Fruit fly (Drosophila melanogaster) whole organism, prepupa: ENCODE data around the gene CG7246.

ENCODE experiments used
- Blimp-1 ChIP-seq: fragments of 200-800 bp; sonication (Bioruptor generic); optimal IDR thresholded peaks from 3 replicates; lab custom pipeline; 2017; ENCODE audit warnings: missing biosample characterization, missing genetic modification characterization, mild to moderate bottlenecking, moderate library complexity, missing genetic modification reagents
- CG10631 ChIP-seq: fragments of 200-800 bp; sonication (Bioruptor generic); optimal IDR thresholded peaks from 2 replicates; lab custom pipeline; 2016; ENCODE audit warnings: missing biosample characterization, missing genetic modification characterization
- CG10669 ChIP-seq: fragments of 200-800 bp; sonication (Bioruptor generic); optimal IDR thresholded peaks from 3 replicates; lab custom pipeline; 2018; ENCODE audit warnings: missing biosample characterization, mild to moderate bottlenecking, missing genetic modification characterization, moderate library complexity
- CG11294 ChIP-seq: fragments of 200-800 bp; sonication (Bioruptor generic); IDR thresholded peaks from 2 replicates; pipeline ENCODE4 v1.3.6; 2022; ENCODE audit warnings: missing biosample characterization, missing genetic modification characterization
- CG11762 ChIP-seq: fragments of 200-800 bp; sonication (Bioruptor generic); optimal IDR thresholded peaks from 3 replicates; lab custom pipeline; 2016; ENCODE audit warnings: missing biosample characterization, missing genetic modification characterization; ENCODE audit not compliant: insufficient read depth
- CG11902 ChIP-seq: fragments of 200-800 bp; sonication (Bioruptor generic); optimal IDR thresholded peaks from 3 replicates; lab custom pipeline; 2016; ENCODE audit warnings: missing biosample characterization, missing genetic modification characterization
- CG15336 ChIP-seq: fragments of 200-800 bp; sonication (Bioruptor generic); IDR thresholded peaks from 2 replicates; pipeline ENCODE4 v1.3.6; 2022; ENCODE audit warnings: missing biosample characterization, missing genetic modification characterization
- CG1621 ChIP-seq: fragments of 200-800 bp; sonication (Bioruptor generic); optimal IDR thresholded peaks from 3 replicates; lab custom pipeline; 2018; ENCODE audit warnings: missing biosample characterization, mild to moderate bottlenecking, missing genetic modification characterization
- CG16779 ChIP-seq: fragments of 200-800 bp; sonication (Bioruptor generic); optimal IDR thresholded peaks from 3 replicates; lab custom pipeline; 2017; ENCODE audit warnings: missing biosample characterization, mild to moderate bottlenecking, missing genetic modification characterization
- CG3032 ChIP-seq: fragments of 200-800 bp; optimal IDR thresholded peaks from 2 replicates; lab custom pipeline; 2019; ENCODE audit warnings: missing biosample characterization, mild to moderate bottlenecking, missing genetic modification characterization, moderate library complexity
- CG31627 ChIP-seq: fragments of 200-800 bp; sonication (Bioruptor generic); optimal IDR thresholded peaks from 3 replicates; lab custom pipeline; 2016; ENCODE audit warnings: missing biosample characterization, missing genetic modification characterization
- CG34406 ChIP-seq: fragments of 200-800 bp; sonication (Bioruptor generic); optimal IDR thresholded peaks from 3 replicates; lab custom pipeline; 2016; ENCODE audit warnings: missing biosample characterization, missing genetic modification characterization
- CG6276 ChIP-seq: fragments of 200-800 bp; sonication (Bioruptor generic); optimal IDR thresholded peaks from 2 replicates; lab custom pipeline; 2017; ENCODE audit warnings: missing biosample characterization, mild to moderate bottlenecking, missing genetic modification characterization
- CG6808 ChIP-seq: fragments of 200-800 bp; sonication (Bioruptor generic); optimal IDR thresholded peaks from 3 replicates; lab custom pipeline; 2017; ENCODE audit warnings: missing biosample characterization, missing genetic modification characterization, mild to moderate bottlenecking, moderate library complexity, missing genetic modification reagents
- CG7368 ChIP-seq: fragments of 200-800 bp; sonication (Bioruptor generic); optimal IDR thresholded peaks from 3 replicates; lab custom pipeline; 2016; ENCODE audit warnings: missing biosample characterization, missing genetic modification characterization
- CG8319 ChIP-seq: fragments of 200-800 bp; sonication (Bioruptor generic); optimal IDR thresholded peaks from 3 replicates; lab custom pipeline; 2016; ENCODE audit warnings: missing biosample characterization, missing genetic modification characterization
- CG8632 ChIP-seq: fragments of 200-800 bp; sonication (Bioruptor generic); optimal IDR thresholded peaks from 3 replicates; lab custom pipeline; 2016; ENCODE audit warnings: missing biosample characterization, missing genetic modification characterization
- CG9139 ChIP-seq: fragments of 200-800 bp; sonication (Bioruptor generic); optimal IDR thresholded peaks from 3 replicates; lab custom pipeline; 2017; ENCODE audit warnings: missing biosample characterization, mild to moderate bottlenecking, missing genetic modification characterization
- Eip75B ChIP-seq: fragments of 200-800 bp; sonication (Bioruptor generic); optimal IDR thresholded peaks from 3 replicates; lab custom pipeline; 2016; ENCODE audit warnings: missing biosample characterization, missing genetic modification characterization
- Eip78C ChIP-seq: fragments of 200-800 bp; sonication (Bioruptor generic); peaks from one replicate; lab custom pipeline; 2016; ENCODE audit warnings: missing biosample characterization, missing genetic modification characterization
- Eip93F ChIP-seq: fragments of 200-800 bp; sonication (Bioruptor generic); optimal IDR thresholded peaks from 2 replicates; lab custom pipeline; 2016; ENCODE audit warnings: missing biosample characterization, mild to moderate bottlenecking, missing genetic modification characterization
- Ets96B ChIP-seq: fragments of 200-800 bp; optimal IDR thresholded peaks from 2 replicates; lab custom pipeline; 2019; ENCODE audit warnings: missing biosample characterization, mild to moderate bottlenecking, missing genetic modification characterization, moderate library complexity
- Gug ChIP-seq: fragments of 200-800 bp; sonication (Bioruptor generic); IDR thresholded peaks from 2 replicates; pipeline ENCODE4 v1.3.6; 2022; ENCODE audit warnings: missing biosample characterization, missing genetic modification characterization
- Hr38 ChIP-seq: sonication (Bioruptor generic); optimal IDR thresholded peaks from 2 replicates; lab custom pipeline; 2016; ENCODE audit warnings: missing biosample characterization, missing genetic modification characterization
- Hr39 ChIP-seq: fragments of 200-800 bp; sonication (Bioruptor generic); optimal IDR thresholded peaks from 2 replicates; lab custom pipeline; 2016; ENCODE audit warnings: missing biosample characterization, missing genetic modification characterization
- Hr4 ChIP-seq: fragments of 200-800 bp; sonication (Bioruptor generic); optimal IDR thresholded peaks from 3 replicates; lab custom pipeline; 2016; ENCODE audit warnings: missing biosample characterization, missing genetic modification characterization
- Met ChIP-seq: fragments of 200-800 bp; sonication (Bioruptor generic); optimal IDR thresholded peaks from 3 replicates; lab custom pipeline; 2016; ENCODE audit warnings: missing biosample characterization, missing genetic modification characterization
- OdsH ChIP-seq: fragments of 200-800 bp; sonication (Bioruptor generic); optimal IDR thresholded peaks from 3 replicates; lab custom pipeline; 2016; ENCODE audit warnings: missing biosample characterization, missing genetic modification characterization
- Smox ChIP-seq: fragments of 200-800 bp; sonication (Bioruptor generic); optimal IDR thresholded peaks from 3 replicates; lab custom pipeline; 2016; ENCODE audit warnings: missing biosample characterization, missing genetic modification characterization
- Sox102F ChIP-seq: fragments of 200-800 bp; sonication (Bioruptor generic); optimal IDR thresholded peaks from 2 replicates; lab custom pipeline; 2016; ENCODE audit warnings: missing biosample characterization, mild to moderate bottlenecking, missing genetic modification characterization
- achi ChIP-seq: fragments of 200-800 bp; sonication (Bioruptor generic); optimal IDR thresholded peaks from 3 replicates; lab custom pipeline; 2016; ENCODE audit warnings: missing biosample characterization, missing genetic modification characterization
- acj6 ChIP-seq: fragments of 200-800 bp; sonication (Bioruptor generic); optimal IDR thresholded peaks from 3 replicates; lab custom pipeline; 2016; ENCODE audit warnings: missing biosample characterization, missing genetic modification characterization
- dac ChIP-seq: fragments of 200-800 bp; sonication (Bioruptor generic); optimal IDR thresholded peaks from 2 replicates; lab custom pipeline; 2017; ENCODE audit warnings: missing biosample characterization, mild to moderate bottlenecking, missing genetic modification characterization
- dsx ChIP-seq: fragments of 200-800 bp; optimal IDR thresholded peaks from 3 replicates; lab custom pipeline; 2019; ENCODE audit warnings: missing biosample characterization, mild to moderate bottlenecking, missing genetic modification characterization, moderate library complexity; ENCODE audit not compliant: poor library complexity, severe bottlenecking
- eg ChIP-seq: fragments of 200-800 bp; sonication (Bioruptor generic); IDR thresholded peaks from 3 replicates; pipeline ENCODE4 v1.3.6; 2022; ENCODE audit warnings: missing biosample characterization, missing genetic modification characterization
- fd59A ChIP-seq: fragments of 200-800 bp; sonication (Bioruptor generic); optimal IDR thresholded peaks from 2 replicates; lab custom pipeline; 2017; ENCODE audit warnings: missing biosample characterization, mild to moderate bottlenecking, missing genetic modification characterization, missing genetic modification reagents
- fd85E ChIP-seq: fragments of 200-800 bp; sonication (Bioruptor generic); optimal IDR thresholded peaks from 3 replicates; lab custom pipeline; 2016; ENCODE audit warnings: missing biosample characterization, missing genetic modification characterization
- net ChIP-seq: fragments of 200-800 bp; sonication (Bioruptor generic); optimal IDR thresholded peaks from 3 replicates; lab custom pipeline; 2016; ENCODE audit warnings: missing biosample characterization, missing genetic modification characterization
- ss ChIP-seq, 2 experiments: fragments of 200-800 bp; sonication (Bioruptor generic); optimal IDR thresholded peaks; 2 replicates in 1 of 2; 3 replicates in 1 of 2; lab custom pipeline; 2017 to 2018; ENCODE audit warnings: mild to moderate bottlenecking in 2 of 2, missing biosample characterization in 2 of 2, missing genetic modification characterization in 2 of 2, moderate library complexity in 1 of 2
- topi ChIP-seq: fragments of 200-800 bp; sonication (Bioruptor generic); optimal IDR thresholded peaks from 3 replicates; lab custom pipeline; 2016; ENCODE audit warnings: missing biosample characterization, missing genetic modification characterization
- vri ChIP-seq: fragments of 200-800 bp; sonication (Bioruptor generic); optimal IDR thresholded peaks from 3 replicates; lab custom pipeline; 2016; ENCODE audit warnings: missing biosample characterization, mild to moderate bottlenecking, missing genetic modification characterization

The CG7246 gene

DNA sequence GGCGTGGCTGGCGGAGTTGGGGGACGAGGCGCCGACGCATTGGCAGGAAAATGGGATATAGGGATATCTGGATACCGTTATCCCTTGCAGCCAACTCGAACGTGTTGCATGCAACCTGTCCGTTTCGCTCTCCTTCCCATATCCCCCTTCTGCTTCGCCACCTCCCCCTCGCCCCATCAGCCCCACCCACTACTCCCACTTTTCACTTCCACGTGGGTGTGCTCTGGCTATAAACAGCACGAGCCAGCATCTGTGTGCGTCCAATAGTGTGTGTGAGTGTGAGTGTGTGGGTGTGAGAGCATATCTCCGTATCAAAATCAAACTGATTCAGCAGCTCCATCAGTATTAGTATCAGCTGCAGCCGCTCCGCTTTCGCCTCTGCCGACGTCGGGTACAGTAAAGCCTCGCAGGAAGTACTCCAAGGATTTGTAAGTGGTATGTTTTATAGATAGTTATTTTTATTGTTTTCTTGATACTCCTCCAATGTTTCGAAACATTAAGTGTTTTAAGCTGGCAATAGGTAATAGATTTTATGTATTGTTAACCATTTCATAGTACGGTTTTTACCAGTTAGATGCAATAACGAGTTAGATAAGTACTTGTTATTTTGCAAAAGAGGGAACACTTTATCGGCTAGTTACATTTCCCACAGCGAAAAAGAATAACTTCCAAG, 38.2 kb upstream of the CG7246 start (continued):
- TF ChIP-seq CG8632 (GFP tag; lab: Kevin White, UChicago) (no peak), acj6 (GFP tag; lab: Kevin White, UChicago) (no peak), CG6276 (GFP tag; lab: Kevin White, UChicago) (peak; percentile 47), CG9139 (no peak), CG8319 (GFP tag; lab: Kevin White, UChicago) (no peak), Met (GFP tag; lab: Kevin White, UChicago) (peak; percentile 37), Hr4 (peak; percentile 58), dsx (GFP tag; lab: Kevin White, UChicago) (no peak), OdsH (GFP tag; lab: Kevin White, UChicago) (no peak), Hr39 (no peak), Gug (GFP tag; lab: Robert Waterston, UW) (no peak), CG7368 (GFP tag; lab: Kevin White, UChicago) (no peak), dac (no peak), CG10669 (peak; percentile 37), fd59A (GFP tag; lab: Kevin White, UChicago) (no peak), Ets96B (tag; lab: Kevin White, UChicago) (peak; percentile 12), eg (GFP tag; lab: Robert Waterston, UW) (0 out of 3 replicates have a peak, but pooled peaks have one; percentile 55), Hr38 (GFP tag; lab: Kevin White, UChicago) (no peak), CG6808 (peak; percentile 30), Eip75B (GFP tag; lab: Kevin White, UChicago) (no peak), ss (GFP tag; optimal IDR thresholded peaks at IDR 0.05; lab: Kevin White, UChicago) (peak in 1 of 2 experiments; percentile 6), CG11294 (no peak), Eip93F (no peak), achi (GFP tag; lab: Kevin White, UChicago) (no peak), CG10631 (GFP tag; lab: Kevin White, UChicago) (no peak), Smox (no peak), topi (GFP tag; lab: Kevin White, UChicago) (peak; percentile 34), CG31627 (no peak)

- TF ChIP-seq net (GFP tag; lab: Kevin White, UChicago) = no peak
- TF ChIP-seq CG3032 (tag; lab: Kevin White, UChicago) = no peak
- TF ChIP-seq dac = no peak
- TF ChIP-seq Eip75B (GFP tag; lab: Kevin White, UChicago) = no peak
These were observed 37.0 kb upstream of the CG7246 start for dm6 chrX:9117831-9118230.

- TF ChIP-seq Hr38 (GFP tag; lab: Kevin White, UChicago) (no peak), Eip78C (GFP tag; lab: Kevin White, UChicago) (peak; percentile 40), dsx (GFP tag; lab: Kevin White, UChicago) (peak; percentile 91)
These were observed 29.5 kb upstream of the CG7246 start for dm6 chrX:9110155-9110909.

dm6 chrX:9109072-9109844, 28.4 kb upstream of the CG7246 start:
- no peak for TF ChIP-seq Sox102F (GFP tag; lab: Kevin White, UChicago)
- TF ChIP-seq OdsH (GFP tag; lab: Kevin White, UChicago) = no peak
- TF ChIP-seq Eip78C (GFP tag; lab: Kevin White, UChicago) = peak; percentile 81
- TF ChIP-seq fd59A (GFP tag; lab: Kevin White, UChicago) = no peak
- peak; percentile 16 for TF ChIP-seq CG1621 (tag; lab: Kevin White, UChicago)
- no peak for TF ChIP-seq Hr4
- TF ChIP-seq topi (GFP tag; lab: Kevin White, UChicago) = peak; percentile 69
- no peak for TF ChIP-seq Blimp-1 (GFP tag; lab: Kevin White, UChicago)
- TF ChIP-seq dac = peak; percentile 9
- TF ChIP-seq CG31627 = peak; percentile 66
- TF ChIP-seq CG34406 (GFP tag; lab: Kevin White, UChicago) = peak; percentile 21
- TF ChIP-seq CG16779 (tag; lab: Kevin White, UChicago) = no peak
- no peak for TF ChIP-seq vri (GFP tag; lab: Kevin White, UChicago)
- no peak for TF ChIP-seq fd85E (GFP tag; lab: Kevin White, UChicago)
- TF ChIP-seq CG8632 (GFP tag; lab: Kevin White, UChicago) = peak; percentile 46
- peak; percentile 36; the same call in 1 of the 2 replicates for TF ChIP-seq CG15336 (GFP tag; lab: Robert Waterston, UW)
- TF ChIP-seq CG11294 = no peak
- TF ChIP-seq CG11902 = peak; percentile 37
- peak; percentile 39 for TF ChIP-seq CG11762 (GFP tag; lab: Kevin White, UChicago)
- no peak for TF ChIP-seq CG6276 (GFP tag; lab: Kevin White, UChicago)
- TF ChIP-seq Met (GFP tag; lab: Kevin White, UChicago) = peak; percentile 65
